Fruit fly (Drosophila melanogaster) whole organism: ENCODE measurements around the gene CG13043.

ENCODE experiments used
- Dll ChIP-seq: fragments of >200 bp; optimal IDR thresholded peaks from 2 replicates; lab custom pipeline; 2017
- EcR ChIP-seq, 2 experiments: fragments of >200 bp; optimal IDR thresholded peaks; 2 replicates each; lab custom pipeline; 2017; ENCODE audit warnings: missing biosample characterization in 2 of 2, missing genetic modification characterization in 2 of 2, missing genetic modification reagents in 2 of 2
- pan ChIP-seq: fragments of >200 bp; optimal IDR thresholded peaks from 2 replicates; lab custom pipeline; 2017
- psq ChIP-seq: fragments of >200 bp; optimal IDR thresholded peaks from 2 replicates; lab custom pipeline; 2017

DNA sequence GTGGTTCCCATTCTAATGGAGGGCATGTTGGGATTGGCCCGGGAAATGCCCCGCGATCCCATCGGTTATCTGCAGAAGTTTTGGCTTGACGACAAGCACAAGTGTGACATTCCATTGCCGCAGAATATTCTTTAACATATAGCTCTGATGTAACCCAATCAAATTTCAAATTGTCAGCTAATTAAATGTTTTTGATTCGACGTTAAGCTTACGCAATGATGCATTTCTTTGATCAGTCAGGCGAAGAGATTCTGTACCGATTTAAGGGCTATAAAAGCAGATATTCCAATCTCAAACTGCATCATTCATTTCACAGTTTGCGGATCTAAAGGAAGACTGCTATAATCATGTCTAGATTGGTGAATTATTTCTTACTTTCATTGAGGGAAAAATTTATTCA lies 26.0 kb upstream of the CG13043 start, which contains the start of gene retinin:
- TF ChIP-seq pan (lab: Kevin White, UChicago) (no peak), Dll (no peak), EcR (GFP tag; optimal IDR thresholded peaks at IDR 0.05; lab: Kevin White, UChicago) (no peak), psq (no peak)
